Fruit fly (Drosophila melanogaster) whole organism, embryonic: ENCODE measurements around the gene CG7707.

ENCODE experiments used
- CG10543 ChIP-seq: fragments of 200-800 bp; sonication (Bioruptor generic); optimal IDR thresholded peaks from 3 replicates; lab custom pipeline; 2017; ENCODE audit warnings: missing biosample characterization, mild to moderate bottlenecking, missing genetic modification characterization, moderate library complexity
- CG1602 ChIP-seq: fragments of 200-800 bp; sonication (Bioruptor generic); optimal IDR thresholded peaks from 3 replicates; lab custom pipeline; 2016; ENCODE audit warnings: missing biosample characterization, missing genetic modification characterization
- CG16815 ChIP-seq: fragments of 200-800 bp; sonication (Bioruptor generic); optimal IDR thresholded peaks from 3 replicates; lab custom pipeline; 2017; ENCODE audit warnings: missing biosample characterization, mild to moderate bottlenecking, missing genetic modification characterization
- CG16863 ChIP-seq: fragments of 200-800 bp; sonication (Bioruptor generic); optimal IDR thresholded peaks from 3 replicates; lab custom pipeline; 2016; ENCODE audit warnings: missing biosample characterization, missing genetic modification characterization
- CG6654 ChIP-seq: fragments of 200-800 bp; sonication (Bioruptor generic); optimal IDR thresholded peaks from 2 replicates; lab custom pipeline; 2017; ENCODE audit warnings: missing biosample characterization, mild to moderate bottlenecking, missing genetic modification characterization
- CG7372 ChIP-seq: fragments of 200-800 bp; sonication (Bioruptor generic); IDR thresholded peaks from 2 replicates; pipeline ENCODE4 v1.3.6; 2022; ENCODE audit warnings: missing biosample characterization, missing genetic modification characterization
- Deaf1 ChIP-seq: fragments of 200-800 bp; optimal IDR thresholded peaks from 3 replicates; lab custom pipeline; 2019; ENCODE audit warnings: missing biosample characterization, mild to moderate bottlenecking, missing genetic modification characterization, moderate library complexity
- Hr51 ChIP-seq, 2 experiments: fragments of 200-800 bp; sonication (Bioruptor generic); optimal IDR thresholded peaks; 2 replicates in 1 of 2; 3 replicates in 1 of 2; lab custom pipeline; 2016 to 2018; ENCODE audit warnings: missing biosample characterization in 2 of 2, missing genetic modification characterization in 2 of 2, mild to moderate bottlenecking in 1 of 2, moderate library complexity in 1 of 2
- NFAT ChIP-seq: fragments of 200-800 bp; sonication (Bioruptor generic); IDR thresholded peaks from 2 replicates; pipeline ENCODE4 v1.3.6; 2022; ENCODE audit warnings: missing biosample characterization, missing genetic modification characterization
- amos ChIP-seq: fragments of 200-800 bp; sonication (Bioruptor generic); IDR thresholded peaks from 2 replicates; pipeline ENCODE4 v1.3.6; 2022; ENCODE audit warnings: missing biosample characterization, missing genetic modification characterization; ENCODE audit not compliant: partially characterized antibody
- inv ChIP-seq: fragments of 200-800 bp; sonication (Bioruptor generic); IDR thresholded peaks from 2 replicates; pipeline ENCODE4 v1.3.6; 2022; ENCODE audit warnings: missing biosample characterization, missing genetic modification characterization; ENCODE audit not compliant: partially characterized antibody

DNA sequence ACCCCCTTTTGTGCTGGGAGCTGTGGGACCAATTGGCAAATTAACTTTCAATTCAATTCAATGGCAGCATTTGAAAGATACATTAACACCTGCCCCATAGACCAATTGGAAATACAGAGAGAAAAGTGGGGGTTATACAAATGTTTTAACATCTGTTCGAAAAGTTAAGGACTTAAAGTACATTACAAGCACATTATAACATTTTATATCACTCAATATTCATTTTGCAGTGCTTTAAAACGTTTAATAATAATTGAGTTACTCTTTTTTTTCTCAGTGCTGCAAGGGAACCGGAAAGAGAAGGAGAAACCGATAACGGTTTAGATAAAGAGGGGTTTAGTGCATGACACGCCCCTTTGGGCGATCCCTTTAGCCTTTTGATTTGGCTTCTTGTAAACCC, 33.8 kb upstream of the CG7707 start:
- TF ChIP-seq NFAT (GFP tag; lab: Robert Waterston, UW) (no peak), amos (GFP tag; lab: Robert Waterston, UW) (no peak), Deaf1 (tag; lab: Kevin White, UChicago) (no peak), Hr51 (GFP tag; optimal IDR thresholded peaks at IDR 0.05; lab: Kevin White, UChicago) (peak in 1 of 2 experiments; percentile 28), CG7372 (GFP tag; lab: Robert Waterston, UW) (no peak), CG16863 (GFP tag; lab: Kevin White, UChicago) (no peak), CG1602 (GFP tag; lab: Kevin White, UChicago) (no peak), CG6654 (GFP tag; lab: Kevin White, UChicago) (no peak), CG16815 (GFP tag; lab: Kevin White, UChicago) (no peak), CG10543 (GFP tag; lab: Kevin White, UChicago) (no peak), inv (GFP tag; lab: Robert Waterston, UW) (no peak)
